Worm (Caenorhabditis elegans) whole organism, early embryonic: ENCODE data around the gene set-25.

ENCODE experiments used
- ama-1 ChIP-seq: fragments of 150-350 bp; optimal IDR thresholded peaks from 2 replicates; lab custom pipeline; 2014
- ets-7 ChIP-seq: sonication (generic microtip); optimal IDR thresholded peaks from 2 replicates; lab custom pipeline; 2016; ENCODE audit warnings: missing genotype, missing genetic modification characterization, missing compliant biosample characterization
- sea-1 ChIP-seq: fragments of 200-800 bp; sonication (Bioruptor generic); conservative IDR thresholded peaks from 2 replicates; pipeline ENCODE4 v1.3.6; 2022; ENCODE audit warnings: missing genetic modification characterization, missing compliant biosample characterization
- tbx-11 ChIP-seq: fragments of 200-800 bp; sonication (Bioruptor generic); IDR thresholded peaks from 2 replicates; pipeline ENCODE4 v1.3.6; 2022; ENCODE audit warnings: missing genetic modification characterization, missing compliant biosample characterization

- no peak for TF ChIP-seq sea-1
- no peak for TF ChIP-seq ets-7 (tag; lab: Kevin White, UChicago)
- TF ChIP-seq ama-1, result no peak
- TF ChIP-seq tbx-11, result no peak
Observed at ce11 chrIII:13277881-13278500, 14.9 kb downstream of the set-25 start.
